Worm (Caenorhabditis elegans) whole organism, midembryonic: ENCODE results near the gene C15F1.1.

ENCODE experiments used
- cog-1 ChIP-seq: sonication (generic microtip); optimal IDR thresholded peaks from 2 replicates; lab custom pipeline; 2016; ENCODE audit warnings: missing genetic modification characterization, missing compliant biosample characterization
- flt-1 ChIP-seq: fragments of 200-800 bp; sonication (Bioruptor generic); IDR thresholded peaks from 2 replicates; pipeline ENCODE4 v1.3.6; 2022; ENCODE audit warnings: missing genetic modification characterization, missing compliant biosample characterization
- klf-2 ChIP-seq: fragments of 200-800 bp; sonication (Bioruptor generic); conservative IDR thresholded peaks from 2 replicates; pipeline ENCODE4 v1.3.6; 2022; ENCODE audit warnings: missing genetic modification reagents, missing genetic modification characterization, missing compliant biosample characterization
- med-1 ChIP-seq: sonication (generic microtip); optimal IDR thresholded peaks from 2 replicates; lab custom pipeline; 2017; ENCODE audit warnings: missing genetic modification characterization, mild to moderate bottlenecking, missing compliant biosample characterization, antibody characterized with exemption, missing genetic modification reagents; ENCODE audit not compliant: insufficient read depth
- tab-1 ChIP-seq: fragments of 200-800 bp; sonication (Bioruptor generic); IDR thresholded peaks from 2 replicates; pipeline ENCODE4 v1.3.6; 2022; ENCODE audit warnings: missing genetic modification characterization, missing compliant biosample characterization
- ztf-23 ChIP-seq: fragments of 200-800 bp; sonication (Bioruptor generic); IDR thresholded peaks from 2 replicates; pipeline ENCODE4 v1.3.6; 2022; ENCODE audit warnings: missing genetic modification reagents, missing genetic modification characterization, missing compliant biosample characterization
- ztf-29 ChIP-seq: fragments of 200-800 bp; sonication (Bioruptor generic); IDR thresholded peaks from 2 replicates; pipeline ENCODE4 v1.3.6; 2022; ENCODE audit warnings: missing genetic modification reagents, missing genetic modification characterization, missing compliant biosample characterization

DNA sequence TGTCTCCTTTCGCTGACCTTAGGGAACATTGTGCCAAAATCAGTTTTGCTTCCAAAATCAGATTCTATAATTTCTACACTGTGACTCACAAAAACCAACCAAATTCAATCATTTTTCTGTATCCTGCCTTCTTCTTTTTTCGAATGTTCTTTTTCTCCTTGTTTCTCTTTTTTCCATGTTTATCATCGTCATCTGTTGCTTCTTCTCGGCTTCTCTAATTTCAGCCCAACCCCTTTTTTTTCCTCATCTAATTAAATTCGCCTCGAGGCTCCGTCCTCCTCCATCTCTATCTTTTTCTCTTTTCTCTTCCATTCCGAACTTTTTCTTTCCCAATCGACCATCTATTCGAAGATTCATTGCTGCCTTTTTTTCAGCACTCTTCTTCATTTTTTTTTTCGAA lies 5.0 kb downstream of the C15F1.1 start, which contains the start of gene unc-104:
- TF ChIP-seq cog-1 (tag; lab: Kevin White, UChicago) (no peak), ztf-23 (GFP tag; lab: Robert Waterston, UW) (no peak), flt-1 (GFP tag; lab: Robert Waterston, UW) (no peak), ztf-29 (GFP tag; lab: Robert Waterston, UW) (no peak), med-1 (no peak), klf-2 (GFP tag; lab: Robert Waterston, UW) (no peak), tab-1 (GFP tag; lab: Robert Waterston, UW) (no peak)
